Worm (Caenorhabditis elegans) whole organism, L2 larva: ENCODE data around the gene F14H12.17.

Experiments
- F13H6.1 ChIP-seq: sonication (generic microtip); optimal IDR thresholded peaks from 2 replicates; lab custom pipeline; 2016; ENCODE audit warnings: missing genetic modification characterization, missing compliant biosample characterization
- ama-1 ChIP-seq: fragments of 150-350 bp; optimal IDR thresholded peaks from 2 replicates; lab custom pipeline; 2018; ENCODE audit warnings: inconsistent platforms
- ceh-82 ChIP-seq: fragments of 150-350 bp; optimal IDR thresholded peaks from 2 replicates; lab custom pipeline; 2014; ENCODE audit warnings: missing biosample characterization, missing genetic modification characterization
- dmd-4 ChIP-seq: sonication (generic microtip); optimal IDR thresholded peaks from 2 replicates; lab custom pipeline; 2017; ENCODE audit warnings: missing biosample characterization, missing genetic modification characterization
- lin-11 ChIP-seq: fragments of 150-350 bp; sonication (generic microtip); optimal IDR thresholded peaks from 2 replicates; lab custom pipeline; 2014; ENCODE audit warnings: missing biosample characterization, missing genetic modification characterization, inconsistent platforms, mixed read lengths
- lin-39 ChIP-seq: fragments of 150-350 bp; optimal IDR thresholded peaks from 2 replicates; lab custom pipeline; 2014; ENCODE audit warnings: missing biosample characterization, missing genetic modification reagents, missing genetic modification characterization
- lsy-2 ChIP-seq, 2 experiments: fragments of 150-350 bp in 1 of 2; sonication (generic microtip) in 1 of 2; optimal IDR thresholded peaks; 2 replicates each; lab custom pipeline; 2014 to 2017; ENCODE audit warnings: missing biosample characterization in 2 of 2, missing genetic modification characterization in 2 of 2
- nhr-237 ChIP-seq: fragments of 150-350 bp; optimal IDR thresholded peaks from 2 replicates; lab custom pipeline; 2014; ENCODE audit warnings: missing biosample characterization, missing genetic modification characterization
- sem-4 ChIP-seq: fragments of 150-350 bp; optimal IDR thresholded peaks from 2 replicates; lab custom pipeline; 2014; ENCODE audit warnings: missing biosample characterization, missing genetic modification reagents, missing genetic modification characterization
- snpc-4 ChIP-seq: fragments of 150-350 bp; optimal IDR thresholded peaks from 2 replicates; lab custom pipeline; 2014; ENCODE audit warnings: missing biosample characterization, missing genetic modification characterization
- unc-62 ChIP-seq: fragments of 150-350 bp; optimal IDR thresholded peaks from 2 replicates; lab custom pipeline; 2014; ENCODE audit warnings: missing biosample characterization, missing genetic modification reagents, missing genetic modification characterization
- ztf-1 ChIP-seq: fragments of 200-800 bp; sonication (Bioruptor generic); conservative IDR thresholded peaks from 2 replicates; pipeline ENCODE4 v1.3.6; 2022; ENCODE audit warnings: missing genetic modification characterization, missing compliant biosample characterization

- TF ChIP-seq snpc-4 (tag; lab: Kevin White, UChicago) (peak; percentile 41), lsy-2 (tag; optimal IDR thresholded peaks at IDR 0.05; lab: Kevin White, UChicago) (peak; percentile 59 to 77), unc-62 (GFP tag; lab: Kevin White, UChicago) (no peak), lin-39 (tag; lab: Kevin White, UChicago) (no peak), ztf-1 (GFP tag; lab: Robert Waterston, UW) (no peak), dmd-4 (tag; lab: Kevin White, UChicago) (no peak), nhr-237 (tag; lab: Kevin White, UChicago) (no peak), F13H6.1 (peak; percentile 79), sem-4 (tag; lab: Kevin White, UChicago) (peak; percentile 22), ama-1 (no peak), lin-11 (tag; lab: Kevin White, UChicago) (no peak), ceh-82 (tag; lab: Kevin White, UChicago) (peak; percentile 63)
Observed at ce11 chrX:4395073-4395850, 32.2 kb upstream of the F14H12.17 start.
